Worm (Caenorhabditis elegans) whole organism, young adult: Measurements from ENCODE around the gene taf-7.1.

Source experiments
- B0336.3 ChIP-seq: fragments of 200-800 bp; sonication (Bioruptor generic); IDR thresholded peaks from 2 replicates; pipeline ENCODE4 v1.3.6; 2022; ENCODE audit warnings: missing genetic modification characterization, missing compliant biosample characterization
- F10E7.11 ChIP-seq: sonication (generic microtip); optimal IDR thresholded peaks from 2 replicates; lab custom pipeline; 2017; ENCODE audit warnings: mild to moderate bottlenecking, missing genetic modification characterization, moderate library complexity, missing compliant biosample characterization
- F49E8.2 ChIP-seq: sonication (generic microtip); optimal IDR thresholded peaks from 3 replicates; lab custom pipeline; 2017; ENCODE audit warnings: missing genetic modification characterization, mild to moderate bottlenecking, missing compliant biosample characterization, antibody characterized with exemption, moderate library complexity; ENCODE audit not compliant: insufficient read depth
- akir-1 ChIP-seq: fragments of 200-800 bp; sonication (Bioruptor generic); optimal IDR thresholded peaks from 2 replicates; lab custom pipeline; 2018; ENCODE audit warnings: mild to moderate bottlenecking, missing genetic modification characterization, moderate library complexity, missing compliant biosample characterization
- ceh-100 ChIP-seq: fragments of 200-800 bp; sonication (Bioruptor generic); IDR thresholded peaks from 2 replicates; pipeline ENCODE4 v1.3.6; 2022; ENCODE audit warnings: missing genetic modification reagents, missing genetic modification characterization, missing compliant biosample characterization
- dpl-1 ChIP-seq: fragments of 150-350 bp; optimal IDR thresholded peaks from 2 replicates; lab custom pipeline; 2014; ENCODE audit warnings: missing biosample characterization, missing genetic modification reagents, missing genetic modification characterization
- egrh-3 ChIP-seq: fragments of 200-800 bp; sonication (Bioruptor generic); IDR thresholded peaks from 2 replicates; pipeline ENCODE4 v1.3.6; 2022; ENCODE audit warnings: missing genetic modification reagents, missing genetic modification characterization, missing compliant biosample characterization
- ets-4 ChIP-seq: fragments of 200-800 bp; sonication (Bioruptor generic); optimal IDR thresholded peaks from 2 replicates; lab custom pipeline; 2018; ENCODE audit warnings: mild to moderate bottlenecking, missing genetic modification characterization, missing compliant biosample characterization
- him-1 ChIP-seq: sonication (generic microtip); optimal IDR thresholded peaks from 2 replicates; lab custom pipeline; 2016; ENCODE audit warnings: missing genotype, missing genetic modification reagents, missing genetic modification characterization, missing compliant biosample characterization
- zfh-2 ChIP-seq: fragments of 200-800 bp; sonication (Bioruptor generic); conservative IDR thresholded peaks from 2 replicates; pipeline ENCODE4 v1.3.6; 2022; ENCODE audit warnings: missing genetic modification reagents, missing genetic modification characterization, missing compliant biosample characterization
- ztf-28 ChIP-seq: fragments of 200-800 bp; sonication (Bioruptor generic); IDR thresholded peaks from 2 replicates; pipeline ENCODE4 v1.3.6; 2022; ENCODE audit warnings: missing genetic modification reagents, missing genetic modification characterization, missing compliant biosample characterization

ce11 chrX:11798057-11798555 is 39.2 kb downstream of the taf-7.1 start, which contains the start of gene rsd-3:
- TF ChIP-seq zfh-2 (GFP tag; lab: Robert Waterston, UW) (peak; percentile 86), ets-4 (GFP tag; lab: Kevin White, UChicago) (no peak), F10E7.11 (tag; lab: Kevin White, UChicago) (no peak), akir-1 (GFP tag; lab: Kevin White, UChicago) (no peak), ztf-28 (GFP tag; lab: Robert Waterston, UW) (no peak), him-1 (tag; lab: Kevin White, UChicago) (no peak), ceh-100 (GFP tag; lab: Robert Waterston, UW) (no peak), dpl-1 (GFP tag; lab: Kevin White, UChicago) (no peak), B0336.3 (GFP tag; lab: Robert Waterston, UW) (0 out of 2 replicates have a peak, but pooled peaks have one; percentile 47), F49E8.2 (no peak), egrh-3 (GFP tag; lab: Robert Waterston, UW) (no peak)
